Worm (Caenorhabditis elegans) whole organism, young adult: ENCODE data around the gene Y111B2A.12.

Experiments used
- B0019.2 ChIP-seq: fragments of 200-800 bp; sonication (Bioruptor generic); conservative IDR thresholded peaks from 2 replicates; pipeline ENCODE4 v1.3.6; 2022; ENCODE audit warnings: missing genetic modification reagents, missing genetic modification characterization, missing compliant biosample characterization
- B0035.1 ChIP-seq: sonication (generic microtip); optimal IDR thresholded peaks from 2 replicates; lab custom pipeline; 2016; ENCODE audit warnings: missing genetic modification characterization, mild to moderate bottlenecking, missing compliant biosample characterization, missing genotype, missing genetic modification reagents
- B0336.3 ChIP-seq: fragments of 200-800 bp; sonication (Bioruptor generic); IDR thresholded peaks from 2 replicates; pipeline ENCODE4 v1.3.6; 2022; ENCODE audit warnings: missing genetic modification characterization, missing compliant biosample characterization
- C06A6.2 ChIP-seq: fragments of 200-800 bp; sonication (Bioruptor generic); conservative IDR thresholded peaks from 2 replicates; pipeline ENCODE4 v1.3.6; 2022; ENCODE audit warnings: missing genetic modification characterization, missing compliant biosample characterization
- C17E4.6 ChIP-seq: fragments of 200-800 bp; sonication (Bioruptor generic); IDR thresholded peaks from 2 replicates; pipeline ENCODE4 v1.3.6; 2022; ENCODE audit warnings: missing genetic modification reagents, missing genetic modification characterization, missing compliant biosample characterization
- F10E7.11 ChIP-seq: sonication (generic microtip); optimal IDR thresholded peaks from 2 replicates; lab custom pipeline; 2017; ENCODE audit warnings: mild to moderate bottlenecking, missing genetic modification characterization, moderate library complexity, missing compliant biosample characterization
- F33H1.4 ChIP-seq: fragments of 200-800 bp; sonication (Bioruptor generic); IDR thresholded peaks from 2 replicates; pipeline ENCODE4 v1.3.6; 2022; ENCODE audit warnings: missing genetic modification reagents, missing genetic modification characterization, missing compliant biosample characterization
- F39B2.1 ChIP-seq: fragments of 200-800 bp; sonication (Bioruptor generic); IDR thresholded peaks from 2 replicates; pipeline ENCODE4 v1.3.6; 2022; ENCODE audit warnings: missing genetic modification reagents, missing genetic modification characterization, missing compliant biosample characterization
- F52B5.7 ChIP-seq: sonication (generic microtip); optimal IDR thresholded peaks from 2 replicates; lab custom pipeline; 2016; ENCODE audit warnings: mild to moderate bottlenecking, missing genetic modification characterization, missing compliant biosample characterization
- F55B11.4 ChIP-seq: sonication (generic microtip); optimal IDR thresholded peaks from 2 replicates; lab custom pipeline; 2016; ENCODE audit warnings: missing compliant biosample characterization, missing genetic modification characterization, borderline replicate concordance; ENCODE audit not compliant: insufficient read depth
- K11D2.4 ChIP-seq: fragments of 200-800 bp; sonication (Bioruptor generic); IDR thresholded peaks from 2 replicates; pipeline ENCODE4 v1.3.6; 2022; ENCODE audit warnings: missing genetic modification reagents, missing genetic modification characterization, missing compliant biosample characterization
- T07F8.4 ChIP-seq: sonication (generic microtip); optimal IDR thresholded peaks from 2 replicates; lab custom pipeline; 2016; ENCODE audit warnings: mild to moderate bottlenecking, missing genetic modification characterization, moderate library complexity, missing compliant biosample characterization
- T26A5.8 ChIP-seq: sonication (generic microtip); optimal IDR thresholded peaks from 2 replicates; lab custom pipeline; 2016; ENCODE audit warnings: missing genetic modification characterization, missing compliant biosample characterization
- ama-1 ChIP-seq, 3 experiments: fragments of 150-350 bp in 1 of 3; sonication (generic microtip) in 2 of 3; optimal IDR thresholded peaks; 2 replicates each; lab custom pipeline; 2014 to 2018; ENCODE audit warnings: missing biosample characterization in 2 of 3, missing genetic modification characterization in 2 of 3, missing genetic modification reagents in 2 of 3
- aptf-2 ChIP-seq: fragments of 200-800 bp; sonication (Bioruptor generic); conservative IDR thresholded peaks from 2 replicates; pipeline ENCODE4 v1.3.6; 2022; ENCODE audit warnings: missing genetic modification reagents, missing genetic modification characterization, missing compliant biosample characterization
- atf-7 ChIP-seq: sonication (generic microtip); optimal IDR thresholded peaks from 2 replicates; lab custom pipeline; 2017; ENCODE audit warnings: mild to moderate bottlenecking, missing genetic modification characterization, missing compliant biosample characterization
- athp-1 ChIP-seq: sonication (generic microtip); optimal IDR thresholded peaks from 2 replicates; lab custom pipeline; 2017; ENCODE audit warnings: mild to moderate bottlenecking, missing genetic modification characterization, missing compliant biosample characterization
- attf-5 ChIP-seq: fragments of 200-800 bp; sonication (Bioruptor generic); optimal IDR thresholded peaks from 2 replicates; lab custom pipeline; 2018; ENCODE audit warnings: mild to moderate bottlenecking, missing genetic modification characterization, missing compliant biosample characterization
- bed-1 ChIP-seq: fragments of 200-800 bp; sonication (Bioruptor generic); IDR thresholded peaks from 2 replicates; pipeline ENCODE4 v1.3.6; 2022; ENCODE audit warnings: missing genetic modification reagents, missing genetic modification characterization, missing compliant biosample characterization
- cebp-1 ChIP-seq, 2 experiments: fragments of 200-800 bp in 1 of 2; sonication (Bioruptor generic) in 1 of 2; sonication (generic microtip) in 1 of 2; IDR thresholded peaks in 1 of 2; optimal IDR thresholded peaks in 1 of 2; 2 replicates each; pipeline versions ENCODE4 v1.3.6 to Lab custom; 2017 to 2022; ENCODE audit warnings: missing compliant biosample characterization in 2 of 2, missing genetic modification characterization in 2 of 2, mild to moderate bottlenecking in 1 of 2, missing genetic modification reagents in 1 of 2, moderate library complexity in 1 of 2
- cebp-2 ChIP-seq: fragments of 200-800 bp; sonication (Bioruptor generic); IDR thresholded peaks from 2 replicates; pipeline ENCODE4 v1.3.6; 2022; ENCODE audit warnings: missing genetic modification characterization, missing compliant biosample characterization
- ceh-100 ChIP-seq: fragments of 200-800 bp; sonication (Bioruptor generic); IDR thresholded peaks from 2 replicates; pipeline ENCODE4 v1.3.6; 2022; ENCODE audit warnings: missing genetic modification reagents, missing genetic modification characterization, missing compliant biosample characterization
- chd-7 ChIP-seq: sonication (generic microtip); optimal IDR thresholded peaks from 2 replicates; lab custom pipeline; 2016; ENCODE audit warnings: mild to moderate bottlenecking, missing genetic modification characterization, moderate library complexity, missing compliant biosample characterization
- die-1 ChIP-seq: sonication (generic microtip); optimal IDR thresholded peaks from 2 replicates; lab custom pipeline; 2016; ENCODE audit warnings: missing genotype, mild to moderate bottlenecking, missing genetic modification characterization, missing compliant biosample characterization
- dox-1 ChIP-seq: fragments of 200-800 bp; sonication (Bioruptor generic); IDR thresholded peaks from 2 replicates; pipeline ENCODE4 v1.3.6; 2022; ENCODE audit warnings: missing genetic modification reagents, missing genetic modification characterization, missing compliant biosample characterization
- egl-18 ChIP-seq: fragments of 200-800 bp; sonication (Bioruptor generic); IDR thresholded peaks from 2 replicates; pipeline ENCODE4 v1.3.6; 2022; ENCODE audit warnings: missing genetic modification reagents, missing genetic modification characterization, missing compliant biosample characterization
- egl-44 ChIP-seq: fragments of 200-800 bp; sonication (Bioruptor generic); IDR thresholded peaks from 2 replicates; pipeline ENCODE4 v1.3.6; 2022; ENCODE audit warnings: missing genetic modification reagents, missing genetic modification characterization, missing compliant biosample characterization
- ekl-4 ChIP-seq: fragments of 200-800 bp; sonication (Bioruptor generic); IDR thresholded peaks from 2 replicates; pipeline ENCODE4 v1.3.6; 2022; ENCODE audit warnings: missing genetic modification reagents, missing genetic modification characterization, missing compliant biosample characterization
- fkh-3 ChIP-seq: sonication (generic microtip); optimal IDR thresholded peaks from 2 replicates; lab custom pipeline; 2016; ENCODE audit warnings: mild to moderate bottlenecking, missing genetic modification characterization, missing compliant biosample characterization
- him-1 ChIP-seq: sonication (generic microtip); optimal IDR thresholded peaks from 2 replicates; lab custom pipeline; 2016; ENCODE audit warnings: missing genotype, missing genetic modification reagents, missing genetic modification characterization, missing compliant biosample characterization
- hlh-26 ChIP-seq: fragments of 200-800 bp; sonication (Bioruptor generic); conservative IDR thresholded peaks from 2 replicates; pipeline ENCODE4 v1.3.6; 2022; ENCODE audit warnings: missing genetic modification reagents, missing genetic modification characterization, missing compliant biosample characterization
- hrde-1 ChIP-seq: sonication (generic microtip); optimal IDR thresholded peaks from 2 replicates; lab custom pipeline; 2016; ENCODE audit warnings: missing genetic modification characterization, mild to moderate bottlenecking, missing compliant biosample characterization, moderate library complexity, missing genotype, missing genetic modification reagents, borderline replicate concordance
- lag-1 ChIP-seq: fragments of 200-800 bp; sonication (Bioruptor generic); IDR thresholded peaks from 2 replicates; pipeline ENCODE4 v1.3.6; 2022; ENCODE audit warnings: missing genetic modification reagents, missing genetic modification characterization, missing compliant biosample characterization
- madf-10 ChIP-seq: sonication (generic microtip); optimal IDR thresholded peaks from 2 replicates; lab custom pipeline; 2016; ENCODE audit warnings: mild to moderate bottlenecking, missing genetic modification characterization, missing compliant biosample characterization
- madf-6 ChIP-seq: fragments of 200-800 bp; sonication (Bioruptor generic); IDR thresholded peaks from 2 replicates; pipeline ENCODE4 v1.3.6; 2022; ENCODE audit warnings: missing genetic modification reagents, missing genetic modification characterization, missing compliant biosample characterization
- nfyb-1 ChIP-seq: fragments of 200-800 bp; sonication (Bioruptor generic); IDR thresholded peaks from 2 replicates; pipeline ENCODE4 v1.3.6; 2022; ENCODE audit warnings: missing genetic modification reagents, missing genetic modification characterization, missing compliant biosample characterization
- nhr-27 ChIP-seq: fragments of 200-800 bp; sonication (Bioruptor generic); optimal IDR thresholded peaks from 2 replicates; lab custom pipeline; 2018; ENCODE audit warnings: mild to moderate bottlenecking, missing genetic modification characterization, moderate library complexity, missing compliant biosample characterization
- nhr-80 ChIP-seq: sonication (generic microtip); optimal IDR thresholded peaks from 2 replicates; lab custom pipeline; 2016; ENCODE audit warnings: missing genetic modification characterization, missing compliant biosample characterization
- pbrm-1 ChIP-seq: fragments of 200-800 bp; sonication (Bioruptor generic); IDR thresholded peaks from 2 replicates; pipeline ENCODE4 v1.3.6; 2022; ENCODE audit warnings: missing genetic modification reagents, missing genetic modification characterization, missing compliant biosample characterization
- sea-2 ChIP-seq: fragments of 200-800 bp; sonication (Bioruptor generic); IDR thresholded peaks from 2 replicates; pipeline ENCODE4 v1.3.6; 2022; ENCODE audit warnings: missing genetic modification characterization, missing compliant biosample characterization
- snpc-1.1 ChIP-seq: sonication (generic microtip); optimal IDR thresholded peaks from 2 replicates; lab custom pipeline; 2017; ENCODE audit warnings: missing genetic modification characterization, mild to moderate bottlenecking, missing compliant biosample characterization, antibody characterized with exemption, moderate library complexity, missing genotype, missing genetic modification reagents; ENCODE audit not compliant: insufficient read depth
- somi-1 ChIP-seq: fragments of 200-800 bp; sonication (Bioruptor generic); optimal IDR thresholded peaks from 2 replicates; lab custom pipeline; 2018; ENCODE audit warnings: mild to moderate bottlenecking, missing genetic modification characterization, missing compliant biosample characterization
- tbx-9 ChIP-seq: sonication (generic microtip); optimal IDR thresholded peaks from 2 replicates; lab custom pipeline; 2016; ENCODE audit warnings: borderline replicate concordance, missing genetic modification characterization, inconsistent platforms, missing compliant biosample characterization
- tlf-1 ChIP-seq: fragments of 200-800 bp; sonication (Bioruptor generic); optimal IDR thresholded peaks from 2 replicates; lab custom pipeline; 2018; ENCODE audit warnings: mild to moderate bottlenecking, missing genetic modification characterization, missing compliant biosample characterization
- zfh-2 ChIP-seq: fragments of 200-800 bp; sonication (Bioruptor generic); conservative IDR thresholded peaks from 2 replicates; pipeline ENCODE4 v1.3.6; 2022; ENCODE audit warnings: missing genetic modification reagents, missing genetic modification characterization, missing compliant biosample characterization
- ztf-25 ChIP-seq: fragments of 200-800 bp; sonication (Bioruptor generic); IDR thresholded peaks from 2 replicates; pipeline ENCODE4 v1.3.6; 2022; ENCODE audit warnings: missing genetic modification reagents, missing genetic modification characterization, missing compliant biosample characterization
- ztf-3 ChIP-seq: fragments of 200-800 bp; sonication (Bioruptor generic); optimal IDR thresholded peaks from 2 replicates; lab custom pipeline; 2018; ENCODE audit warnings: mild to moderate bottlenecking, missing genetic modification characterization, missing compliant biosample characterization
- ztf-6 ChIP-seq: fragments of 200-800 bp; sonication (Bioruptor generic); IDR thresholded peaks from 2 replicates; pipeline ENCODE4 v1.3.6; 2022; ENCODE audit warnings: missing genetic modification reagents, missing genetic modification characterization, missing compliant biosample characterization

Y111B2A.12 gene

DNA sequence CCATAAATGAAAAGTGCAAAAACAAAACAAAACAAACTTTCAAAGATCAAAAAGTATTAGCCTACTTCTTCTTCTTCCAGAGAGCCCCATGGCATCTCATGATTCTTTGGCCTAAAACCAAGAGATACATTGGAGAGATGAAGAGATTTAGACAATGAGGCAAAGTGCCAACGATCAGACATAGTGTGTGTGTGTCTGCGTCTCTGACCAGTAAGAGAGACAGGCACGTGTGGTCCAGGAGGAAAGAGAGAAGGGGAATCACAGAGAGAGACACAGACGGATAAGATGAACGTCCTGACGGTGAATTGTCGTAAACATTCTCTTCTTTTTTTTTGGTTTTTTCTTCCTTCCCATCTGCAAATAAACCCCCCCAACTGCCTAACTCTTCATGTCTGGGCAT lies 25.6 kb upstream of the Y111B2A.12 start (continued):
- TF ChIP-seq F39B2.1 (GFP tag; lab: Robert Waterston, UW) (no peak), nhr-80 (tag; lab: Kevin White, UChicago) (peak; percentile 42), F33H1.4 (GFP tag; lab: Robert Waterston, UW) (no peak), T26A5.8 (tag; lab: Kevin White, UChicago) (no peak), tlf-1 (no peak), ztf-3 (GFP tag; lab: Kevin White, UChicago) (no peak), hlh-26 (GFP tag; lab: Robert Waterston, UW) (no peak), madf-6 (GFP tag; lab: Robert Waterston, UW) (no peak), nfyb-1 (peak; percentile 84), chd-7 (tag; lab: Kevin White, UChicago) (peak; percentile 86), egl-44 (GFP tag; lab: Robert Waterston, UW) (0 out of 2 replicates have a peak, but pooled peaks have one; percentile 25), F55B11.4 (tag; lab: Kevin White, UChicago) (no peak), dox-1 (GFP tag; lab: Robert Waterston, UW) (no peak), tbx-9 (tag; lab: Kevin White, UChicago) (no peak), him-1 (tag; lab: Kevin White, UChicago) (no peak), ceh-100 (GFP tag; lab: Robert Waterston, UW) (no peak), C06A6.2 (peak; percentile 82), K11D2.4 (GFP tag; lab: Robert Waterston, UW) (peak; percentile 86), ekl-4 (peak; percentile 84), bed-1 (GFP tag; lab: Robert Waterston, UW) (no peak), C17E4.6 (GFP tag; lab: Robert Waterston, UW) (no peak), nhr-27 (tag; lab: Kevin White, UChicago) (no peak), snpc-1.1 (no peak), fkh-3 (tag; lab: Kevin White, UChicago) (no peak), cebp-2 (GFP tag; lab: Robert Waterston, UW) (no peak), somi-1 (GFP tag; lab: Kevin White, UChicago) (peak; percentile 92), die-1 (tag; lab: Kevin White, UChicago) (peak; percentile 49), T07F8.4 (tag; lab: Kevin White, UChicago) (no peak), B0336.3 (GFP tag; lab: Robert Waterston, UW) (no peak; the same call in none of the 2 replicates), sea-2 (GFP tag; lab: Robert Waterston, UW) (no peak), zfh-2 (GFP tag; lab: Robert Waterston, UW) (peak; percentile 83), lag-1 (no peak), ztf-6 (GFP tag; lab: Robert Waterston, UW) (no peak), B0035.1 (tag; lab: Kevin White, UChicago) (no peak), egl-18 (GFP tag; lab: Robert Waterston, UW) (0 out of 2 replicates have a peak, but pooled peaks have one; percentile 45), hrde-1 (tag; lab: Kevin White, UChicago) (no peak), B0019.2 (GFP tag; lab: Robert Waterston, UW) (no peak), madf-10 (tag; lab: Kevin White, UChicago) (peak; percentile 61), pbrm-1 (GFP tag; lab: Robert Waterston, UW) (peak; percentile 51; the same call in 1 of the 2 replicates), aptf-2 (GFP tag; lab: Robert Waterston, UW) (0 out of 2 replicates have a peak, but pooled peaks have one; percentile 49), athp-1 (no peak), F52B5.7 (no peak), cebp-1 (GFP tag; IDR thresholded peaks at IDR 0.05; lab: Robert Waterston, UW) (no peak), cebp-1 (tag; optimal IDR thresholded peaks at IDR 0.05; lab: Kevin White, UChicago) (peak; percentile 82), ztf-25 (GFP tag; lab: Robert Waterston, UW) (no peak), attf-5 (GFP tag; lab: Kevin White, UChicago) (peak; percentile 95), atf-7 (tag; lab: Kevin White, UChicago) (no peak), F10E7.11 (no peak), ama-1 (optimal IDR thresholded peaks at IDR 0.05; lab: Kevin White, UChicago) (no peak), ama-1 (GFP tag; optimal IDR thresholded peaks at IDR 0.05; lab: Kevin White, UChicago) (no peak)
